Worm (Caenorhabditis elegans): ENCODE measurements around the gene rbm-26.

ce11 chrIII:5678935-5679334 lies 32.4 kb upstream of the rbm-26 start, which contains the start of the genes ska-3 and rps-12:
- TF ChIP-seq skn-1 (tag; optimal IDR thresholded peaks at IDR 0.05) (peak; percentile 85), ama-1 (optimal IDR thresholded peaks at IDR 0.05) (peak; percentile 88), zag-1 (tag; optimal IDR thresholded peaks at IDR 0.05) (peak; percentile 97), blmp-1 (tag; optimal IDR thresholded peaks at IDR 0.05; ENCODE audit: insufficient read depth) (peak; percentile 94), nhr-237 (tag; optimal IDR thresholded peaks at IDR 0.05) (peak; percentile 84), unc-62 (GFP tag; optimal IDR thresholded peaks at IDR 0.05) (peak; percentile 84), lsy-2 (tag; optimal IDR thresholded peaks at IDR 0.05) (peak; percentile 94 to 98), lin-13 (GFP tag; optimal IDR thresholded peaks at IDR 0.05) (peak; percentile 98), ceh-82 (tag; optimal IDR thresholded peaks at IDR 0.05) (peak; percentile 96), sma-9 (GFP tag; optimal IDR thresholded peaks at IDR 0.05) (peak; percentile 99), sma-9 (tag; optimal IDR thresholded peaks at IDR 0.05) (no peak), elt-3 (tag; optimal IDR thresholded peaks at IDR 0.05) (no peak), mdl-1 (tag; optimal IDR thresholded peaks at IDR 0.05) (peak; percentile 80 to 94)

All from whole organism, L2 larva.